Fruit fly (Drosophila melanogaster) whole organism, embryonic: ENCODE measurements around the gene bbg.

Experiments
- Atf-2 ChIP-seq: fragments of 200-800 bp; sonication (Bioruptor generic); optimal IDR thresholded peaks from 2 replicates; lab custom pipeline; 2016; ENCODE audit warnings: missing biosample characterization, missing genetic modification characterization
- BtbVII ChIP-seq: fragments of 200-800 bp; sonication (Bioruptor generic); optimal IDR thresholded peaks from 3 replicates; lab custom pipeline; 2017; ENCODE audit warnings: missing biosample characterization, mild to moderate bottlenecking, missing genetic modification characterization
- CG10431 ChIP-seq: fragments of 200-800 bp; sonication (Bioruptor generic); optimal IDR thresholded peaks from 3 replicates; lab custom pipeline; 2018; ENCODE audit warnings: missing biosample characterization, mild to moderate bottlenecking, missing genetic modification characterization
- CG10462 ChIP-seq: fragments of 200-800 bp; sonication (Bioruptor generic); optimal IDR thresholded peaks from 2 replicates; lab custom pipeline; 2016; ENCODE audit warnings: missing biosample characterization, missing genetic modification characterization
- CG10979 ChIP-seq: fragments of 200-800 bp; sonication (Bioruptor generic); optimal IDR thresholded peaks from 2 replicates; lab custom pipeline; 2018; ENCODE audit warnings: missing biosample characterization, mild to moderate bottlenecking, missing genetic modification characterization, moderate library complexity
- CG13287 ChIP-seq: fragments of 200-800 bp; sonication (Bioruptor generic); IDR thresholded peaks from 2 replicates; pipeline ENCODE4 v1.3.6; 2022; ENCODE audit warnings: missing biosample characterization, missing genetic modification characterization; ENCODE audit not compliant: partially characterized antibody
- CG14667 ChIP-seq: fragments of 200-800 bp; sonication (Bioruptor generic); IDR thresholded peaks from 2 replicates; pipeline ENCODE4 v1.3.6; 2022; ENCODE audit warnings: missing biosample characterization, missing genetic modification characterization
- CG15269 ChIP-seq: fragments of 200-800 bp; sonication (Bioruptor generic); optimal IDR thresholded peaks from 2 replicates; lab custom pipeline; 2018; ENCODE audit warnings: missing biosample characterization, mild to moderate bottlenecking, missing genetic modification characterization, moderate library complexity
- CG1529 ChIP-seq: fragments of 200-800 bp; sonication (Bioruptor generic); optimal IDR thresholded peaks from 3 replicates; lab custom pipeline; 2018; ENCODE audit warnings: missing biosample characterization, missing genetic modification characterization
- CG17359 ChIP-seq: fragments of 200-800 bp; sonication (Bioruptor generic); optimal IDR thresholded peaks from 3 replicates; lab custom pipeline; 2018; ENCODE audit warnings: missing biosample characterization, mild to moderate bottlenecking, missing genetic modification characterization, moderate library complexity
- CG2199 ChIP-seq: fragments of 200-800 bp; sonication (Bioruptor generic); IDR thresholded peaks from 3 replicates; pipeline ENCODE4 v1.3.6; 2022; ENCODE audit warnings: missing biosample characterization, missing genetic modification characterization
- CG3847 ChIP-seq: fragments of 200-800 bp; sonication (Bioruptor generic); IDR thresholded peaks from 2 replicates; pipeline ENCODE4 v1.3.6; 2022; ENCODE audit warnings: missing biosample characterization, missing genetic modification characterization
- CG3995 ChIP-seq: fragments of 200-800 bp; sonication (Bioruptor generic); optimal IDR thresholded peaks from 3 replicates; lab custom pipeline; 2016; ENCODE audit warnings: missing biosample characterization, missing genetic modification characterization
- CG42726 ChIP-seq: fragments of 200-800 bp; sonication (Bioruptor generic); IDR thresholded peaks from 2 replicates; pipeline ENCODE4 v1.3.6; 2022; ENCODE audit warnings: missing biosample characterization, missing genetic modification characterization; ENCODE audit not compliant: partially characterized antibody
- CG4282 ChIP-seq: fragments of 200-800 bp; sonication (Bioruptor generic); optimal IDR thresholded peaks from 2 replicates; lab custom pipeline; 2016; ENCODE audit warnings: missing biosample characterization, missing genetic modification characterization
- CG4328 ChIP-seq: fragments of 200-800 bp; sonication (Bioruptor generic); optimal IDR thresholded peaks from 3 replicates; lab custom pipeline; 2017; ENCODE audit warnings: missing biosample characterization, missing genetic modification reagents, missing genetic modification characterization
- CG6175 ChIP-seq: fragments of 200-800 bp; sonication (Bioruptor generic); IDR thresholded peaks from 3 replicates; pipeline ENCODE4 v1.3.6; 2022; ENCODE audit warnings: missing biosample characterization, missing genetic modification characterization
- CG7839 ChIP-seq: fragments of 200-800 bp; sonication (Bioruptor generic); optimal IDR thresholded peaks from 3 replicates; lab custom pipeline; 2018; ENCODE audit warnings: missing biosample characterization, mild to moderate bottlenecking, missing genetic modification characterization, moderate library complexity
- CG8290 ChIP-seq, 3 experiments: fragments of 200-800 bp; sonication (Bioruptor generic); optimal IDR thresholded peaks; 2 replicates each; lab custom pipeline; 2016 to 2019; ENCODE audit warnings: missing biosample characterization in 3 of 3, missing genetic modification characterization in 3 of 3, mild to moderate bottlenecking in 2 of 3, moderate library complexity in 1 of 3
- CG8924 ChIP-seq: fragments of 200-800 bp; optimal IDR thresholded peaks from 3 replicates; lab custom pipeline; 2019; ENCODE audit warnings: missing biosample characterization, mild to moderate bottlenecking, missing genetic modification characterization, moderate library complexity
- D19A ChIP-seq: fragments of 200-800 bp; optimal IDR thresholded peaks from 3 replicates; lab custom pipeline; 2019; ENCODE audit warnings: missing biosample characterization, mild to moderate bottlenecking, missing genetic modification characterization, moderate library complexity
- D19B ChIP-seq: fragments of 200-800 bp; sonication (Bioruptor generic); optimal IDR thresholded peaks from 2 replicates; lab custom pipeline; 2017; ENCODE audit warnings: missing biosample characterization, mild to moderate bottlenecking, missing genetic modification characterization
- Dfd ChIP-seq, 2 experiments: fragments of >200 bp; optimal IDR thresholded peaks; 2 replicates each; lab custom pipeline; 2017; ENCODE audit warnings: missing biosample characterization in 2 of 2, missing genetic modification characterization in 2 of 2
- Dip2 ChIP-seq: fragments of 200-800 bp; sonication (Bioruptor generic); IDR thresholded peaks from 2 replicates; pipeline ENCODE4 v1.3.6; 2022; ENCODE audit warnings: missing biosample characterization, missing genetic modification characterization
- Dp ChIP-seq: fragments of 200-800 bp; sonication (Bioruptor generic); optimal IDR thresholded peaks from 2 replicates; lab custom pipeline; 2018; ENCODE audit warnings: missing biosample characterization, mild to moderate bottlenecking, missing genetic modification characterization, moderate library complexity
- E2f1 ChIP-seq: fragments of 200-800 bp; sonication (Bioruptor generic); IDR thresholded peaks from 2 replicates; pipeline ENCODE4 v1.3.6; 2022; ENCODE audit warnings: missing biosample characterization, missing genetic modification characterization
- Eip74EF ChIP-seq, 2 experiments: fragments of 200-800 bp in 1 of 2; fragments of >200 bp in 1 of 2; sonication (Bioruptor generic) in 1 of 2; optimal IDR thresholded peaks; 2 replicates each; lab custom pipeline; 2017 to 2019; ENCODE audit warnings: missing biosample characterization in 2 of 2, missing genetic modification characterization in 2 of 2, mild to moderate bottlenecking in 1 of 2, moderate library complexity in 1 of 2
- HLH3B ChIP-seq: fragments of 200-800 bp; sonication (Bioruptor generic); IDR thresholded peaks from 2 replicates; pipeline ENCODE4 v1.3.6; 2022; ENCODE audit warnings: missing biosample characterization, missing genetic modification characterization
- Hey ChIP-seq: fragments of 200-800 bp; sonication (Bioruptor generic); optimal IDR thresholded peaks from 3 replicates; lab custom pipeline; 2018; ENCODE audit warnings: missing biosample characterization, mild to moderate bottlenecking, missing genetic modification characterization
- Hsf ChIP-seq: fragments of 200-800 bp; sonication (Bioruptor generic); optimal IDR thresholded peaks from 3 replicates; lab custom pipeline; 2016; ENCODE audit warnings: missing biosample characterization, missing genetic modification characterization
- MESR4 ChIP-seq: fragments of 200-800 bp; sonication (Bioruptor generic); optimal IDR thresholded peaks from 2 replicates; lab custom pipeline; 2018; ENCODE audit warnings: missing biosample characterization, mild to moderate bottlenecking, missing genetic modification characterization, moderate library complexity
- Mrtf ChIP-seq: fragments of 200-800 bp; sonication (Bioruptor generic); IDR thresholded peaks from 3 replicates; pipeline ENCODE4 v1.3.6; 2022; ENCODE audit warnings: missing biosample characterization, missing genetic modification characterization
- Sry-β ChIP-seq: fragments of 200-800 bp; sonication (Bioruptor generic); optimal IDR thresholded peaks from 2 replicates; lab custom pipeline; 2018; ENCODE audit warnings: missing biosample characterization, mild to moderate bottlenecking, missing genetic modification characterization, moderate library complexity
- Tbp ChIP-seq: fragments of >200 bp; optimal IDR thresholded peaks from 2 replicates; lab custom pipeline; 2018; ENCODE audit warnings: missing biosample characterization, missing genetic modification characterization
- Xbp1 ChIP-seq: fragments of 200-800 bp; sonication (Bioruptor generic); optimal IDR thresholded peaks from 3 replicates; lab custom pipeline; 2016; ENCODE audit warnings: missing biosample characterization, mild to moderate bottlenecking, missing genetic modification characterization
- ase ChIP-seq: fragments of 200-800 bp; sonication (Bioruptor generic); IDR thresholded peaks from 3 replicates; pipeline ENCODE4 v1.3.6; 2022; ENCODE audit warnings: missing biosample characterization, missing genetic modification characterization
- chn ChIP-seq: fragments of 200-800 bp; sonication (Bioruptor generic); optimal IDR thresholded peaks from 2 replicates; lab custom pipeline; 2016; ENCODE audit warnings: missing biosample characterization, missing genetic modification characterization
- dmrt99B ChIP-seq: fragments of 200-800 bp; sonication (Bioruptor generic); optimal IDR thresholded peaks from 2 replicates; lab custom pipeline; 2018; ENCODE audit warnings: missing biosample characterization, mild to moderate bottlenecking, missing genetic modification characterization, moderate library complexity
- fu2 ChIP-seq: fragments of 200-800 bp; sonication (Bioruptor generic); optimal IDR thresholded peaks from 2 replicates; lab custom pipeline; 2016; ENCODE audit warnings: missing biosample characterization, missing genetic modification characterization
- gcm2 ChIP-seq: fragments of 200-800 bp; sonication (Bioruptor generic); optimal IDR thresholded peaks from 2 replicates; lab custom pipeline; 2016; ENCODE audit warnings: missing biosample characterization, missing genetic modification characterization
- jumu ChIP-seq: fragments of 200-800 bp; sonication (Bioruptor generic); optimal IDR thresholded peaks from 3 replicates; lab custom pipeline; 2016; ENCODE audit warnings: missing biosample characterization, missing genetic modification characterization
- lola ChIP-seq, 3 experiments: fragments of >200 bp in 2 of 3; fragments of 200-800 bp in 1 of 3; sonication (Bioruptor generic) in 1 of 3; optimal IDR thresholded peaks; 2 replicates each; lab custom pipeline; 2017 to 2019; ENCODE audit warnings: missing biosample characterization in 3 of 3, missing genetic modification characterization in 3 of 3, mild to moderate bottlenecking in 1 of 3, moderate library complexity in 1 of 3
- pnt ChIP-seq: fragments of 200-800 bp; sonication (Bioruptor generic); optimal IDR thresholded peaks from 3 replicates; lab custom pipeline; 2016; ENCODE audit warnings: missing biosample characterization, missing genetic modification characterization
- psq ChIP-seq: fragments of 200-800 bp; sonication (Bioruptor generic); optimal IDR thresholded peaks from 2 replicates; lab custom pipeline; 2017; ENCODE audit warnings: missing biosample characterization, missing genetic modification characterization
- pzg ChIP-seq: fragments of 200-800 bp; sonication (Bioruptor generic); optimal IDR thresholded peaks from 3 replicates; lab custom pipeline; 2018; ENCODE audit warnings: missing biosample characterization, mild to moderate bottlenecking, missing genetic modification characterization, moderate library complexity
- salm ChIP-seq: fragments of 200-800 bp; sonication (Bioruptor generic); optimal IDR thresholded peaks from 2 replicates; lab custom pipeline; 2018; ENCODE audit warnings: missing biosample characterization, mild to moderate bottlenecking, missing genetic modification characterization
- stwl ChIP-seq: fragments of 200-800 bp; sonication (Bioruptor generic); optimal IDR thresholded peaks from 3 replicates; lab custom pipeline; 2018; ENCODE audit warnings: missing biosample characterization, mild to moderate bottlenecking, missing genetic modification characterization, moderate library complexity
- tgo ChIP-seq: fragments of 200-800 bp; sonication (Bioruptor generic); IDR thresholded peaks from 3 replicates; pipeline ENCODE4 v1.3.6; 2022; ENCODE audit warnings: missing biosample characterization, missing genetic modification characterization
- vfl ChIP-seq: fragments of 200-800 bp; sonication (Bioruptor generic); optimal IDR thresholded peaks from 2 replicates; lab custom pipeline; 2016; ENCODE audit warnings: missing biosample characterization, missing genetic modification characterization

Gene bbg

dm6 chr3L:14410146-14410676 lies 125.9 kb downstream of the bbg start, which contains the start of gene CG3919 (continued):
- TF ChIP-seq vfl (GFP tag; lab: Kevin White, UChicago) (peak; percentile 4), Hsf (peak; percentile 53), CG8924 (tag; lab: Kevin White, UChicago) (peak; percentile 69), stwl (tag; lab: Kevin White, UChicago) (peak; percentile 99), Dp (GFP tag; lab: Kevin White, UChicago) (no peak), CG1529 (GFP tag; lab: Kevin White, UChicago) (peak; percentile 49), Atf-2 (peak; percentile 52), Sry-β (GFP tag; lab: Kevin White, UChicago) (peak; percentile 55), CG8290 (GFP tag; optimal IDR thresholded peaks at IDR 0.05; lab: Kevin White, UChicago) (peak; percentile 39), CG8290 (tag; optimal IDR thresholded peaks at IDR 0.05; lab: Kevin White, UChicago) (peak; percentile 67 to 91), MESR4 (GFP tag; lab: Kevin White, UChicago) (peak; percentile 18), E2f1 (peak; percentile 45; the same call in 1 of the 2 replicates), lola (GFP tag; optimal IDR thresholded peaks at IDR 0.05; lab: Kevin White, UChicago) (peak in 1 of 3 experiments; percentile 73), fu2 (GFP tag; lab: Kevin White, UChicago) (peak; percentile 12), dmrt99B (tag; lab: Kevin White, UChicago) (peak; percentile 61), CG4328 (GFP tag; lab: Kevin White, UChicago) (peak; percentile 42), chn (GFP tag; lab: Kevin White, UChicago) (peak; percentile 44), Dip2 (GFP tag; lab: Robert Waterston, UW) (no peak), CG10462 (GFP tag; lab: Kevin White, UChicago) (no peak), CG13287 (no peak), CG42726 (GFP tag; lab: Robert Waterston, UW) (no peak), CG10431 (no peak), pnt (GFP tag; lab: Kevin White, UChicago) (peak; percentile 38), CG10979 (peak; percentile 46), gcm2 (GFP tag; lab: Kevin White, UChicago) (no peak), CG15269 (peak; percentile 47), CG3847 (GFP tag; lab: Robert Waterston, UW) (peak; percentile 54; the same call in 1 of the 2 replicates), CG14667 (GFP tag; lab: Robert Waterston, UW) (peak; percentile 35), CG3995 (GFP tag; lab: Kevin White, UChicago) (no peak), psq (GFP tag; lab: Kevin White, UChicago) (peak; percentile 66), D19B (GFP tag; lab: Kevin White, UChicago) (peak; percentile 4), jumu (GFP tag; lab: Kevin White, UChicago) (peak; percentile 71), CG17359 (peak; percentile 24), D19A (tag; lab: Kevin White, UChicago) (peak; percentile 52), Mrtf (GFP tag; lab: Robert Waterston, UW) (peak; percentile 53; the same call in 1 of the 3 replicates), Hey (no peak), CG6175 (GFP tag; lab: Robert Waterston, UW) (0 out of 3 replicates have a peak, but pooled peaks have one; percentile 15), Xbp1 (GFP tag; lab: Kevin White, UChicago) (peak; percentile 47), pzg (GFP tag; lab: Kevin White, UChicago) (peak; percentile 32), ase (no peak; the same call in 2 of the 3 replicates), Dfd (GFP tag; optimal IDR thresholded peaks at IDR 0.05; lab: Kevin White, UChicago) (no peak), Tbp (GFP tag; lab: Kevin White, UChicago) (no peak), tgo (GFP tag; lab: Robert Waterston, UW) (peak; percentile 39; the same call in 1 of the 3 replicates), BtbVII (GFP tag; lab: Kevin White, UChicago) (peak; percentile 17), Eip74EF (GFP tag; optimal IDR thresholded peaks at IDR 0.05; lab: Kevin White, UChicago) (no peak), CG2199 (GFP tag; lab: Robert Waterston, UW) (no peak; the same call in 2 of the 3 replicates), salm (tag; lab: Kevin White, UChicago) (no peak), CG4282 (GFP tag; lab: Kevin White, UChicago) (no peak), CG7839 (tag; lab: Kevin White, UChicago) (peak; percentile 72), HLH3B (GFP tag; lab: Robert Waterston, UW) (peak; percentile 51)
